Worm (Caenorhabditis elegans) whole organism, L1 larva: Measurements from ENCODE around the gene mes-2.

Source experiments
- aha-1 ChIP-seq: fragments of 150-350 bp; optimal IDR thresholded peaks from 2 replicates; lab custom pipeline; 2014; ENCODE audit warnings: missing biosample characterization, missing genetic modification characterization
- alr-1 ChIP-seq: fragments of 200-800 bp; sonication (Bioruptor generic); optimal IDR thresholded peaks from 2 replicates; lab custom pipeline; 2018; ENCODE audit warnings: borderline replicate concordance, mild to moderate bottlenecking, missing genetic modification characterization, missing compliant biosample characterization
- aly-2 ChIP-seq: fragments of 150-350 bp; optimal IDR thresholded peaks from 2 replicates; lab custom pipeline; 2014; ENCODE audit warnings: missing biosample characterization, missing genetic modification characterization
- blmp-1 ChIP-seq: fragments of 150-350 bp; optimal IDR thresholded peaks from 2 replicates; lab custom pipeline; 2014; ENCODE audit warnings: missing biosample characterization, missing genetic modification characterization
- ceh-63 ChIP-seq: fragments of 200-800 bp; sonication (Bioruptor generic); optimal IDR thresholded peaks from 2 replicates; lab custom pipeline; 2018; ENCODE audit warnings: mild to moderate bottlenecking, missing genetic modification characterization, missing compliant biosample characterization
- dpl-1 ChIP-seq, 3 experiments: fragments of 150-350 bp in 2 of 3; sonication (generic microtip) in 1 of 3; optimal IDR thresholded peaks; 2 replicates each; lab custom pipeline; 2014 to 2017; ENCODE audit warnings: missing biosample characterization in 3 of 3, missing genetic modification characterization in 3 of 3, missing genetic modification reagents in 3 of 3
- efl-1 ChIP-seq, 4 experiments: fragments of 150-350 bp; optimal IDR thresholded peaks in 3 of 4; peaks in 1 of 4; 1 replicate in 1 of 4; 2 replicates in 3 of 4; lab custom pipeline; 2014; ENCODE audit warnings: missing biosample characterization in 2 of 4, missing genetic modification characterization in 2 of 4, missing genetic modification reagents in 2 of 4
- efl-3 ChIP-seq: fragments of 200-800 bp; sonication (Bioruptor generic); optimal IDR thresholded peaks from 2 replicates; lab custom pipeline; 2018; ENCODE audit warnings: mild to moderate bottlenecking, missing genetic modification characterization, missing compliant biosample characterization
- egl-13 ChIP-seq: sonication (generic microtip); optimal IDR thresholded peaks from 2 replicates; lab custom pipeline; 2016; ENCODE audit warnings: missing genotype, missing genetic modification reagents, missing genetic modification characterization, missing compliant biosample characterization
- elt-2 ChIP-seq: sonication (generic microtip); optimal IDR thresholded peaks from 2 replicates; lab custom pipeline; 2016; ENCODE audit warnings: missing genetic modification characterization, mild to moderate bottlenecking, inconsistent platforms, missing compliant biosample characterization, missing genetic modification reagents
- elt-3 ChIP-seq, 6 experiments: fragments of 150-350 bp in 1 of 6; sonication (generic microtip); optimal IDR thresholded peaks; 2 replicates each; lab custom pipeline; 2017 to 2018; ENCODE audit warnings: missing biosample characterization in 6 of 6, missing genetic modification characterization in 6 of 6, inconsistent platforms in 1 of 6
- fkh-10 ChIP-seq: sonication (generic microtip); optimal IDR thresholded peaks from 2 replicates; lab custom pipeline; 2017; ENCODE audit warnings: missing biosample characterization, missing genetic modification reagents, missing genetic modification characterization
- hlh-17 ChIP-seq: fragments of 200-800 bp; sonication (Bioruptor generic); optimal IDR thresholded peaks from 2 replicates; lab custom pipeline; 2018; ENCODE audit warnings: missing genetic modification characterization, mild to moderate bottlenecking, missing compliant biosample characterization, moderate library complexity, borderline replicate concordance
- hpl-2 ChIP-seq: fragments of 150-350 bp; optimal IDR thresholded peaks from 2 replicates; lab custom pipeline; 2014; ENCODE audit warnings: missing biosample characterization, missing genetic modification reagents, missing genetic modification characterization
- irx-1 ChIP-seq: sonication (generic microtip); optimal IDR thresholded peaks from 2 replicates; lab custom pipeline; 2016; ENCODE audit warnings: missing genetic modification characterization, missing compliant biosample characterization
- isw-1 ChIP-seq: fragments of 200-800 bp; sonication (Bioruptor generic); IDR thresholded peaks from 2 replicates; pipeline ENCODE4 v1.3.6; 2022; ENCODE audit warnings: missing genetic modification characterization, missing compliant biosample characterization
- jun-1 ChIP-seq: fragments of 150-350 bp; optimal IDR thresholded peaks from 2 replicates; lab custom pipeline; 2014; ENCODE audit warnings: missing biosample characterization, missing genetic modification reagents, missing genetic modification characterization
- lin-13 ChIP-seq: fragments of 150-350 bp; optimal IDR thresholded peaks from 2 replicates; lab custom pipeline; 2014; ENCODE audit warnings: missing biosample characterization, missing genetic modification reagents, missing genetic modification characterization
- lin-14 ChIP-seq: fragments of 200-800 bp; sonication (Bioruptor generic); optimal IDR thresholded peaks from 2 replicates; lab custom pipeline; 2018; ENCODE audit warnings: mild to moderate bottlenecking, missing genetic modification characterization, moderate library complexity, missing compliant biosample characterization
- lin-15B ChIP-seq: fragments of 150-350 bp; sonication (generic microtip); optimal IDR thresholded peaks from 3 replicates; lab custom pipeline; 2014; ENCODE audit warnings: missing biosample characterization, missing genetic modification characterization
- lin-35 ChIP-seq, 2 experiments: fragments of 150-350 bp; optimal IDR thresholded peaks; 2 replicates each; lab custom pipeline; 2014; ENCODE audit warnings: missing biosample characterization in 2 of 2, missing genetic modification characterization in 2 of 2, missing genetic modification reagents in 2 of 2
- lin-39 ChIP-seq: fragments of 150-350 bp; optimal IDR thresholded peaks from 2 replicates; lab custom pipeline; 2014; ENCODE audit warnings: missing biosample characterization, missing genetic modification reagents, missing genetic modification characterization
- lir-3 ChIP-seq: sonication (generic microtip); optimal IDR thresholded peaks from 2 replicates; lab custom pipeline; 2016; ENCODE audit warnings: mild to moderate bottlenecking, missing genetic modification characterization, moderate library complexity, missing compliant biosample characterization; ENCODE audit not compliant: poor library complexity
- lsy-2 ChIP-seq, 2 experiments: fragments of 150-350 bp; optimal IDR thresholded peaks; 2 replicates each; lab custom pipeline; 2014; ENCODE audit warnings: missing biosample characterization in 2 of 2, missing genetic modification characterization in 2 of 2
- nhr-11 ChIP-seq: fragments of 150-350 bp; optimal IDR thresholded peaks from 2 replicates; lab custom pipeline; 2014; ENCODE audit warnings: missing biosample characterization, missing genetic modification characterization
- nhr-12 ChIP-seq: sonication (generic microtip); optimal IDR thresholded peaks from 2 replicates; lab custom pipeline; 2017; ENCODE audit warnings: missing biosample characterization, missing genetic modification characterization
- nhr-20 ChIP-seq: sonication (generic microtip); optimal IDR thresholded peaks from 2 replicates; lab custom pipeline; 2016; ENCODE audit warnings: mild to moderate bottlenecking, missing genetic modification characterization, missing compliant biosample characterization
- nhr-237 ChIP-seq: fragments of 150-350 bp; optimal IDR thresholded peaks from 2 replicates; lab custom pipeline; 2014; ENCODE audit warnings: missing biosample characterization, missing genetic modification characterization
- nhr-71 ChIP-seq: sonication (generic microtip); optimal IDR thresholded peaks from 2 replicates; lab custom pipeline; 2016; ENCODE audit warnings: mild to moderate bottlenecking, missing genetic modification characterization, moderate library complexity, missing compliant biosample characterization
- nhr-76 ChIP-seq: sonication (generic microtip); optimal IDR thresholded peaks from 2 replicates; lab custom pipeline; 2017; ENCODE audit warnings: missing biosample characterization, missing genetic modification characterization
- nhr-84 ChIP-seq: sonication (generic microtip); optimal IDR thresholded peaks from 2 replicates; lab custom pipeline; 2017; ENCODE audit warnings: missing biosample characterization, missing genetic modification characterization
- nhr-85 ChIP-seq: sonication (generic microtip); peaks from one replicate; lab custom pipeline; 2016; ENCODE audit warnings: missing genetic modification characterization, inconsistent platforms, missing compliant biosample characterization
- pag-3 ChIP-seq: sonication (generic microtip); optimal IDR thresholded peaks from 2 replicates; lab custom pipeline; 2017; ENCODE audit warnings: missing genetic modification characterization, mild to moderate bottlenecking, missing compliant biosample characterization, antibody characterized with exemption, borderline replicate concordance; ENCODE audit not compliant: insufficient read depth
- pax-3 ChIP-seq: fragments of 200-800 bp; sonication (Bioruptor generic); optimal IDR thresholded peaks from 2 replicates; lab custom pipeline; 2018; ENCODE audit warnings: mild to moderate bottlenecking, missing genetic modification characterization, moderate library complexity, missing compliant biosample characterization
- pqm-1 ChIP-seq: sonication (generic microtip); optimal IDR thresholded peaks from 3 replicates; lab custom pipeline; 2017; ENCODE audit warnings: missing biosample characterization, missing genetic modification characterization
- rnt-1 ChIP-seq: sonication (generic microtip); optimal IDR thresholded peaks from 2 replicates; lab custom pipeline; 2016; ENCODE audit warnings: mild to moderate bottlenecking, missing genetic modification characterization, moderate library complexity, missing compliant biosample characterization
- skn-1 ChIP-seq: fragments of 150-350 bp; optimal IDR thresholded peaks from 2 replicates; lab custom pipeline; 2014; ENCODE audit warnings: missing biosample characterization, missing genetic modification characterization
- snpc-4 ChIP-seq: fragments of 150-350 bp; optimal IDR thresholded peaks from 2 replicates; lab custom pipeline; 2014; ENCODE audit warnings: missing biosample characterization, missing genetic modification characterization
- snu-23 ChIP-seq: sonication (generic microtip); optimal IDR thresholded peaks from 2 replicates; lab custom pipeline; 2016; ENCODE audit warnings: missing genetic modification characterization, missing compliant biosample characterization
- sox-4 ChIP-seq: sonication (generic microtip); optimal IDR thresholded peaks from 2 replicates; lab custom pipeline; 2016; ENCODE audit warnings: missing genetic modification characterization, missing compliant biosample characterization
- sptf-1 ChIP-seq: fragments of 150-350 bp; optimal IDR thresholded peaks from 2 replicates; lab custom pipeline; 2014; ENCODE audit warnings: missing biosample characterization, missing genetic modification characterization
- tbx-2 ChIP-seq: sonication (generic microtip); optimal IDR thresholded peaks from 2 replicates; lab custom pipeline; 2016; ENCODE audit warnings: missing genetic modification characterization, missing compliant biosample characterization
- tlp-1 ChIP-seq: fragments of 150-350 bp; optimal IDR thresholded peaks from 2 replicates; lab custom pipeline; 2014; ENCODE audit warnings: missing biosample characterization, missing genetic modification characterization
- unc-86 ChIP-seq: sonication (generic microtip); optimal IDR thresholded peaks from 2 replicates; lab custom pipeline; 2016; ENCODE audit warnings: missing genetic modification characterization, missing compliant biosample characterization
- xbp-1 ChIP-seq: sonication (generic microtip); optimal IDR thresholded peaks from 2 replicates; lab custom pipeline; 2016; ENCODE audit warnings: missing genetic modification characterization, missing compliant biosample characterization
- ztf-11 ChIP-seq, 2 experiments: sonication (generic microtip); optimal IDR thresholded peaks; 2 replicates each; lab custom pipeline; 2016 to 2017; ENCODE audit warnings: missing genetic modification characterization in 2 of 2, missing biosample characterization in 1 of 2, missing compliant biosample characterization in 1 of 2
- ztf-4 ChIP-seq: fragments of 150-350 bp; optimal IDR thresholded peaks from 2 replicates; lab custom pipeline; 2014; ENCODE audit warnings: missing biosample characterization, missing genetic modification characterization

Gene mes-2

ce11 chrII:14349356-14349923, 34.3 kb upstream of the mes-2 start, which contains the start of the genes Y54G11A.17, lin-7 and elof-1 (continued):
- TF ChIP-seq isw-1 (GFP tag; lab: Robert Waterston, UW) (peak; percentile 84), nhr-76 (tag; lab: Kevin White, UChicago) (no peak), irx-1 (tag; lab: Kevin White, UChicago) (peak; percentile 70), pax-3 (peak; percentile 63), elt-3 (tag; optimal IDR thresholded peaks at IDR 0.05; lab: Kevin White, UChicago) (peak in 2 of 6 experiments; percentile 69 to 87), lin-13 (GFP tag; lab: Kevin White, UChicago) (peak; percentile 86), tlp-1 (no peak), aha-1 (peak; percentile 12), nhr-20 (peak; percentile 81), ztf-11 (tag; optimal IDR thresholded peaks at IDR 0.05; lab: Kevin White, UChicago) (peak in 1 of 2 experiments; percentile 60), pqm-1 (peak; percentile 14), skn-1 (tag; lab: Kevin White, UChicago) (peak; percentile 93), blmp-1 (tag; lab: Kevin White, UChicago) (peak; percentile 73), jun-1 (peak; percentile 78), snpc-4 (tag; lab: Kevin White, UChicago) (peak; percentile 88)

DNA sequence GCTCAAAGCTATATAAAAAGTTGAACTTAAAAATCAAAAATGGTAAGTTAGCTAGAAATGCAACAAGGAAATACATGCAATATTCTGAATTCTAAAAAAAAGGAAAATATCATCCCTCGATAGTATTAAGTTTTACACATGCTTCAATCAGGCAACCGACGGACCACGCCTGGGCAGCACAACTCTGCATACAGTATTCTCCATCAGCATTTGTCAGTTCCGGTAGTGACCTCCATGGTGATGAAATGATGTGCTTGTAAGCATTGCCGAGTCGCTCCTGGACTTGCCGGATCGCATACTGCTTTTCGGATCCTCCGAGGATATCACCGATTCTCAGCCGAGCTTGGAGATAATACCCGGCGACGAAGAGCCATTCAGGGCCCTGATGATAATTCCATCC, 33.0 kb upstream of the mes-2 start:
- no peak for TF ChIP-seq lir-3 (tag; lab: Kevin White, UChicago)
- peak; percentile 3 for TF ChIP-seq snu-23
- no peak for TF ChIP-seq hlh-17 (GFP tag; lab: Kevin White, UChicago)
- TF ChIP-seq nhr-12: no peak
- no peak for TF ChIP-seq nhr-11
- peak in 1 of 2 experiments; percentile 23 for TF ChIP-seq lsy-2 (tag; optimal IDR thresholded peaks at IDR 0.05; lab: Kevin White, UChicago)
- TF ChIP-seq nhr-71 (tag; lab: Kevin White, UChicago): peak; percentile 5
- no peak for TF ChIP-seq lin-35 (GFP tag; optimal IDR thresholded peaks at IDR 0.05; lab: Kevin White, UChicago)
- TF ChIP-seq rnt-1: no peak
- TF ChIP-seq nhr-85 (tag; lab: Kevin White, UChicago): peak; percentile 60

DNA sequence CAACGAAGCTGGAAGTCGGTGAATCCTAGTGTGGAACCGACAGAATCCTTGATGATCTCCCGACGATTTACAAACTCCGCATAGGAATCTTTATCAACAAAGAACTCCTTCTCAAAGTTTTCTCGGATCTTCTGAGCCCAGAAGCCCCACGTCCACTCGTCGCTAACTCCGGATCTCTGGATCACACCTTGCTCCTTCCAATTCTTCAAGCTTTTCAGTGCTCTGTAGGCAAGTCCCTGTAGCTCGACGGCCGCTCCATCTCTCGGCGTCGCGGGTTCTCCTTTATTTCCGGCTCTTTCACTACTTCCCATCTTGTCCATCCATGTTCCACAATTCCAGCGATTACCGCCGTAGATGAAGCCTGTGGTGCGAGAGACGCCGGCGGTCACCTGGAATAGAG, 32.4 kb upstream of the mes-2 start:
- TF ChIP-seq nhr-71 (tag; lab: Kevin White, UChicago) (no peak), lin-14 (GFP tag; lab: Kevin White, UChicago) (no peak), pag-3 (no peak), nhr-84 (no peak), lir-3 (tag; lab: Kevin White, UChicago) (no peak), tbx-2 (tag; lab: Kevin White, UChicago) (no peak), xbp-1 (tag; lab: Kevin White, UChicago) (no peak), jun-1 (no peak), aly-2 (no peak), efl-3 (no peak), ztf-4 (tag; lab: Kevin White, UChicago) (no peak), sptf-1 (tag; lab: Kevin White, UChicago) (no peak), hpl-2 (GFP tag; lab: Kevin White, UChicago) (no peak), elt-2 (tag; lab: Kevin White, UChicago) (no peak)

DNA sequence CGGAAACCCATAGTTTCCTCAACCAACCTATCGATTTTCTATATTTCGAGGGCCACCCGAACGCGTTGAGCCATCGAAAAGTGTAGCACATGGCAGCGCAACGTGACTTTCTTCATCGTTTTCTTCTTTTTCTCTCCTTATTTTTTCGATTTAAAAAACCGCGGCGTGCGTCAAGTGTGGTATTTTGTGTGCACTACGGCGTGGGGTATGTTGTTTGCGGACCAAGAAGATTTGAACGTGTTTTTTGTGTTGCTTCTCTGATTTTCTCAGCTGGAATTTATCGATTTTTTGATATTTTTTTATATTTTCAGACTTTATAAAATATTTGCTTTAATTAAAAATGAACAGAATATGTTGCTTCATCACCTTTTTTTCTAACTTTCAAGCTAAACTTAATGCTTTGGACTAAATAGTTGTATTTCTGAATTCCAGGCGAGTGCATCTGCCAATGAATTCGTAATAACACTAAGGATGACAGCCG, 25.8 kb upstream of the mes-2 start, which contains the start of the genes agl-1 and pfs-2:
Gene agl-1 (minus strand): TSS at position 178 of the 481 bp plus-strand sequence.
Gene pfs-2 (plus strand): TSS at position 431 of the 481 bp plus-strand sequence.
- no peak for TF ChIP-seq lin-39 (tag; lab: Kevin White, UChicago)
- peak; percentile 69 for TF ChIP-seq lin-15B (tag; lab: Kevin White, UChicago)
- peak; percentile 33 for TF ChIP-seq jun-1
- TF ChIP-seq aha-1: no peak
- no peak for TF ChIP-seq ceh-63
- TF ChIP-seq nhr-237 (tag; lab: Kevin White, UChicago): no peak
- TF ChIP-seq irx-1 (tag; lab: Kevin White, UChicago): peak; percentile 63
- peak; percentile 54 for TF ChIP-seq egl-13
- TF ChIP-seq lin-13 (GFP tag; lab: Kevin White, UChicago): peak; percentile 30
- TF ChIP-seq tbx-2 (tag; lab: Kevin White, UChicago): peak; percentile 69
- TF ChIP-seq aly-2: no peak
- peak; percentile 80 for TF ChIP-seq lin-14 (GFP tag; lab: Kevin White, UChicago)
- peak; percentile 31 for TF ChIP-seq unc-86 (tag; lab: Kevin White, UChicago)
- TF ChIP-seq dpl-1 (GFP tag; optimal IDR thresholded peaks at IDR 0.05; lab: Kevin White, UChicago): peak; percentile 88 to 92 (median 92)
- TF ChIP-seq efl-1 (optimal IDR thresholded peaks at IDR 0.05; lab: Kevin White, UChicago): peak; percentile 77 to 94
- TF ChIP-seq efl-1 (GFP tag; optimal IDR thresholded peaks at IDR 0.05 in 1 of 2; lab: Kevin White, UChicago): peak; percentile 91 to 99
- no peak for TF ChIP-seq fkh-10 (GFP tag; lab: Kevin White, UChicago)
- no peak for TF ChIP-seq sox-4 (tag; lab: Kevin White, UChicago)
- no peak for TF ChIP-seq alr-1 (tag; lab: Kevin White, UChicago)
- peak; percentile 9 for TF ChIP-seq nhr-85 (tag; lab: Kevin White, UChicago)
